Fruit fly (Drosophila melanogaster) whole organism, prepupa: Measurements from ENCODE around the gene gnu.

Experiments used
- Blimp-1 ChIP-seq: fragments of 200-800 bp; sonication (Bioruptor generic); optimal IDR thresholded peaks from 3 replicates; lab custom pipeline; 2017; ENCODE audit warnings: missing biosample characterization, missing genetic modification characterization, mild to moderate bottlenecking, moderate library complexity, missing genetic modification reagents
- CG10631 ChIP-seq: fragments of 200-800 bp; sonication (Bioruptor generic); optimal IDR thresholded peaks from 2 replicates; lab custom pipeline; 2016; ENCODE audit warnings: missing biosample characterization, missing genetic modification characterization
- CG10669 ChIP-seq: fragments of 200-800 bp; sonication (Bioruptor generic); optimal IDR thresholded peaks from 3 replicates; lab custom pipeline; 2018; ENCODE audit warnings: missing biosample characterization, mild to moderate bottlenecking, missing genetic modification characterization, moderate library complexity
- CG11294 ChIP-seq: fragments of 200-800 bp; sonication (Bioruptor generic); IDR thresholded peaks from 2 replicates; pipeline ENCODE4 v1.3.6; 2022; ENCODE audit warnings: missing biosample characterization, missing genetic modification characterization
- CG11902 ChIP-seq: fragments of 200-800 bp; sonication (Bioruptor generic); optimal IDR thresholded peaks from 3 replicates; lab custom pipeline; 2016; ENCODE audit warnings: missing biosample characterization, missing genetic modification characterization
- CG15336 ChIP-seq: fragments of 200-800 bp; sonication (Bioruptor generic); IDR thresholded peaks from 2 replicates; pipeline ENCODE4 v1.3.6; 2022; ENCODE audit warnings: missing biosample characterization, missing genetic modification characterization
- CG1621 ChIP-seq: fragments of 200-800 bp; sonication (Bioruptor generic); optimal IDR thresholded peaks from 3 replicates; lab custom pipeline; 2018; ENCODE audit warnings: missing biosample characterization, mild to moderate bottlenecking, missing genetic modification characterization
- CG16779 ChIP-seq: fragments of 200-800 bp; sonication (Bioruptor generic); optimal IDR thresholded peaks from 3 replicates; lab custom pipeline; 2017; ENCODE audit warnings: missing biosample characterization, mild to moderate bottlenecking, missing genetic modification characterization
- CG3032 ChIP-seq: fragments of 200-800 bp; optimal IDR thresholded peaks from 2 replicates; lab custom pipeline; 2019; ENCODE audit warnings: missing biosample characterization, mild to moderate bottlenecking, missing genetic modification characterization, moderate library complexity
- CG31627 ChIP-seq: fragments of 200-800 bp; sonication (Bioruptor generic); optimal IDR thresholded peaks from 3 replicates; lab custom pipeline; 2016; ENCODE audit warnings: missing biosample characterization, missing genetic modification characterization
- CG32006 ChIP-seq: fragments of 200-800 bp; sonication (Bioruptor generic); optimal IDR thresholded peaks from 3 replicates; lab custom pipeline; 2017; ENCODE audit warnings: missing biosample characterization, mild to moderate bottlenecking, missing genetic modification characterization
- CG34406 ChIP-seq: fragments of 200-800 bp; sonication (Bioruptor generic); optimal IDR thresholded peaks from 3 replicates; lab custom pipeline; 2016; ENCODE audit warnings: missing biosample characterization, missing genetic modification characterization
- CG4318 ChIP-seq: fragments of 200-800 bp; sonication (Bioruptor generic); optimal IDR thresholded peaks from 3 replicates; lab custom pipeline; 2017; ENCODE audit warnings: missing biosample characterization, mild to moderate bottlenecking, missing genetic modification characterization
- CG6163 ChIP-seq: fragments of 200-800 bp; sonication (Bioruptor generic); IDR thresholded peaks from 3 replicates; pipeline ENCODE4 v1.3.6; 2022; ENCODE audit warnings: missing biosample characterization, missing genetic modification characterization
- CG6276 ChIP-seq: fragments of 200-800 bp; sonication (Bioruptor generic); optimal IDR thresholded peaks from 2 replicates; lab custom pipeline; 2017; ENCODE audit warnings: missing biosample characterization, mild to moderate bottlenecking, missing genetic modification characterization
- CG6792 ChIP-seq: fragments of 200-800 bp; sonication (Bioruptor generic); optimal IDR thresholded peaks from 3 replicates; lab custom pipeline; 2016; ENCODE audit warnings: missing biosample characterization, missing genetic modification characterization
- CG6854 ChIP-seq: fragments of 200-800 bp; sonication (Bioruptor generic); optimal IDR thresholded peaks from 2 replicates; lab custom pipeline; 2017; ENCODE audit warnings: missing biosample characterization, mild to moderate bottlenecking, missing genetic modification characterization
- CG8119 ChIP-seq: fragments of 200-800 bp; sonication (Bioruptor generic); IDR thresholded peaks from 3 replicates; pipeline ENCODE4 v1.3.6; 2022; ENCODE audit warnings: missing biosample characterization, missing genetic modification characterization
- CG8632 ChIP-seq: fragments of 200-800 bp; sonication (Bioruptor generic); optimal IDR thresholded peaks from 3 replicates; lab custom pipeline; 2016; ENCODE audit warnings: missing biosample characterization, missing genetic modification characterization
- CG9139 ChIP-seq: fragments of 200-800 bp; sonication (Bioruptor generic); optimal IDR thresholded peaks from 3 replicates; lab custom pipeline; 2017; ENCODE audit warnings: missing biosample characterization, mild to moderate bottlenecking, missing genetic modification characterization
- Eip75B ChIP-seq: fragments of 200-800 bp; sonication (Bioruptor generic); optimal IDR thresholded peaks from 3 replicates; lab custom pipeline; 2016; ENCODE audit warnings: missing biosample characterization, missing genetic modification characterization
- Eip93F ChIP-seq: fragments of 200-800 bp; sonication (Bioruptor generic); optimal IDR thresholded peaks from 2 replicates; lab custom pipeline; 2016; ENCODE audit warnings: missing biosample characterization, mild to moderate bottlenecking, missing genetic modification characterization
- Ets21C ChIP-seq: fragments of 200-800 bp; sonication (Bioruptor generic); optimal IDR thresholded peaks from 3 replicates; lab custom pipeline; 2016; ENCODE audit warnings: missing biosample characterization, missing genetic modification characterization
- Gug ChIP-seq: fragments of 200-800 bp; sonication (Bioruptor generic); IDR thresholded peaks from 2 replicates; pipeline ENCODE4 v1.3.6; 2022; ENCODE audit warnings: missing biosample characterization, missing genetic modification characterization
- Hr38 ChIP-seq: sonication (Bioruptor generic); optimal IDR thresholded peaks from 2 replicates; lab custom pipeline; 2016; ENCODE audit warnings: missing biosample characterization, missing genetic modification characterization
- Hr39 ChIP-seq: fragments of 200-800 bp; sonication (Bioruptor generic); optimal IDR thresholded peaks from 2 replicates; lab custom pipeline; 2016; ENCODE audit warnings: missing biosample characterization, missing genetic modification characterization
- OdsH ChIP-seq: fragments of 200-800 bp; sonication (Bioruptor generic); optimal IDR thresholded peaks from 3 replicates; lab custom pipeline; 2016; ENCODE audit warnings: missing biosample characterization, missing genetic modification characterization
- Smox ChIP-seq: fragments of 200-800 bp; sonication (Bioruptor generic); optimal IDR thresholded peaks from 3 replicates; lab custom pipeline; 2016; ENCODE audit warnings: missing biosample characterization, missing genetic modification characterization
- Sox102F ChIP-seq: fragments of 200-800 bp; sonication (Bioruptor generic); optimal IDR thresholded peaks from 2 replicates; lab custom pipeline; 2016; ENCODE audit warnings: missing biosample characterization, mild to moderate bottlenecking, missing genetic modification characterization
- achi ChIP-seq: fragments of 200-800 bp; sonication (Bioruptor generic); optimal IDR thresholded peaks from 3 replicates; lab custom pipeline; 2016; ENCODE audit warnings: missing biosample characterization, missing genetic modification characterization
- acj6 ChIP-seq: fragments of 200-800 bp; sonication (Bioruptor generic); optimal IDR thresholded peaks from 3 replicates; lab custom pipeline; 2016; ENCODE audit warnings: missing biosample characterization, missing genetic modification characterization
- dsx ChIP-seq: fragments of 200-800 bp; optimal IDR thresholded peaks from 3 replicates; lab custom pipeline; 2019; ENCODE audit warnings: missing biosample characterization, mild to moderate bottlenecking, missing genetic modification characterization, moderate library complexity; ENCODE audit not compliant: poor library complexity, severe bottlenecking
- eg ChIP-seq: fragments of 200-800 bp; sonication (Bioruptor generic); IDR thresholded peaks from 3 replicates; pipeline ENCODE4 v1.3.6; 2022; ENCODE audit warnings: missing biosample characterization, missing genetic modification characterization
- esn ChIP-seq: fragments of 200-800 bp; sonication (Bioruptor generic); optimal IDR thresholded peaks from 2 replicates; lab custom pipeline; 2016; ENCODE audit warnings: missing biosample characterization, mild to moderate bottlenecking, missing genetic modification characterization, moderate library complexity
- fd85E ChIP-seq: fragments of 200-800 bp; sonication (Bioruptor generic); optimal IDR thresholded peaks from 3 replicates; lab custom pipeline; 2016; ENCODE audit warnings: missing biosample characterization, missing genetic modification characterization
- fkh ChIP-seq: fragments of 200-800 bp; sonication (Bioruptor generic); optimal IDR thresholded peaks from 3 replicates; lab custom pipeline; 2017; ENCODE audit warnings: missing biosample characterization, mild to moderate bottlenecking, missing genetic modification characterization, moderate library complexity
- net ChIP-seq: fragments of 200-800 bp; sonication (Bioruptor generic); optimal IDR thresholded peaks from 3 replicates; lab custom pipeline; 2016; ENCODE audit warnings: missing biosample characterization, missing genetic modification characterization
- pdm3 ChIP-seq: fragments of 200-800 bp; sonication (Bioruptor generic); optimal IDR thresholded peaks from 3 replicates; lab custom pipeline; 2016; ENCODE audit warnings: missing biosample characterization, missing genetic modification characterization
- salr ChIP-seq, 2 experiments: fragments of 200-800 bp; sonication (Bioruptor generic); optimal IDR thresholded peaks; 3 replicates each; lab custom pipeline; 2016 to 2018; ENCODE audit warnings: missing biosample characterization in 2 of 2, missing genetic modification characterization in 2 of 2, mild to moderate bottlenecking in 1 of 2
- spab ChIP-seq: fragments of 200-800 bp; sonication (Bioruptor generic); optimal IDR thresholded peaks from 2 replicates; lab custom pipeline; 2017; ENCODE audit warnings: missing biosample characterization, mild to moderate bottlenecking, missing genetic modification characterization, missing genetic modification reagents
- ss ChIP-seq, 2 experiments: fragments of 200-800 bp; sonication (Bioruptor generic); optimal IDR thresholded peaks; 2 replicates in 1 of 2; 3 replicates in 1 of 2; lab custom pipeline; 2017 to 2018; ENCODE audit warnings: mild to moderate bottlenecking in 2 of 2, missing biosample characterization in 2 of 2, missing genetic modification characterization in 2 of 2, moderate library complexity in 1 of 2
- svp ChIP-seq: fragments of 200-800 bp; sonication (Bioruptor generic); peaks from one replicate; lab custom pipeline; 2016; ENCODE audit warnings: missing biosample characterization, missing genetic modification characterization
- vri ChIP-seq: fragments of 200-800 bp; sonication (Bioruptor generic); optimal IDR thresholded peaks from 3 replicates; lab custom pipeline; 2016; ENCODE audit warnings: missing biosample characterization, mild to moderate bottlenecking, missing genetic modification characterization

The gnu gene

DNA sequence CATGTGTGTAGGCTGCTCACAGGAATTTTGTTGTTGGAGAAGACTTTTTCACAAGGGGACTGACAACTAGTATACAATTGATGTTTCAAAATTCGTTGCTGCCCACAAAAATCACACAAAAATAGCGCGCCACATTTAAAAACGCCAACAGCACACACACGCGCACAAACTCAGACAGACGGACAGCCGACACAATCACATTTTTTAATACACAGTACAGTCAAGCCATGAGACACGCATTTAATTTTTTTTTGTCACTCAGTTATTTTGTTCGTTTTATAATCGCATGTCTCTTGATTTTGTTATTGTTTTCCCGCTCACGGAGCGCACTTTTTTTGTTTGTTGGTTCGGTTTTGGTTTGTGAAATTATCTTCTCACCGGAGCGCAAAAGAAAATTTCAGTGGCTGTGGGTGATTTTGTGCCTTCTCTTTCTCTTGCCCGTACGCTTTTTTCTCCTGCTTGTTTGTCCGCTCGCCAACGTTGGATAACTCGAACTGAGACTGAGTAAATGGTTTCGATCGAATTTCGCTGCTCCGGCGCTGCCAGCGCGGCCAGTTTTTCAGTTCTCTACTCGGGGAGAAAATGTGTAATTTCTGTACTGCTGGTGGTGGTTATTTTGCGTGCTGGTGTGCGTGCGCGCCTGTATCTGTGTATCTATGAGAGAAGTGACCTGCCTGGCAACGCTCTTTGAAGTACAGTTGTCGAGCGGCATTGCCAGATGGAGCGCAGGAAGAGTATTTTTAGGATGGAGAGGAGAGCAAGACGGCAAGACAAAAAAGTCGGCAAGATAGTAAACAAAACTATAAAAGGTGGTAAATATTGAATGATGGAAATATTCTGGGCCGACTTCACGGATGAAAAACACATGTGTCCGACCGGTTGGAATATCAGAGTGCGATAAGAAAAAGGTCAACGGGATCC is 45.4 kb downstream of the gnu start, which contains the start of gene CG42507:
Gene CG42507 (minus strand): TSS at position 499 of the 921 bp plus-strand sequence.
- TF ChIP-seq CG11902 (GFP tag; lab: Kevin White, UChicago): no peak
- peak; percentile 60; the same call in 2 of the 3 replicates for TF ChIP-seq CG6163 (GFP tag; lab: Robert Waterston, UW)
- TF ChIP-seq svp (GFP tag; lab: Kevin White, UChicago): peak; percentile 55
- TF ChIP-seq CG16779 (tag; lab: Kevin White, UChicago): peak; percentile 30
- peak; percentile 38; the same call in 2 of the 3 replicates for TF ChIP-seq CG8119 (GFP tag; lab: Robert Waterston, UW)
- TF ChIP-seq CG6854 (GFP tag; lab: Kevin White, UChicago): peak; percentile 71
- peak; percentile 39 for TF ChIP-seq CG1621 (tag; lab: Kevin White, UChicago)
- TF ChIP-seq CG6276 (GFP tag; lab: Kevin White, UChicago): peak; percentile 31
- TF ChIP-seq achi (GFP tag; lab: Kevin White, UChicago): no peak
- TF ChIP-seq CG9139 (GFP tag; lab: Kevin White, UChicago): peak; percentile 61
- TF ChIP-seq ss (GFP tag; optimal IDR thresholded peaks at IDR 0.05; lab: Kevin White, UChicago): peak; percentile 23 to 50
- peak in 1 of 2 experiments; percentile 5 for TF ChIP-seq salr (GFP tag; optimal IDR thresholded peaks at IDR 0.05; lab: Kevin White, UChicago)
- TF ChIP-seq Blimp-1 (GFP tag; lab: Kevin White, UChicago): no peak
- TF ChIP-seq fd85E (GFP tag; lab: Kevin White, UChicago): no peak
- TF ChIP-seq acj6 (GFP tag; lab: Kevin White, UChicago): no peak
- peak; percentile 20; the same call in 1 of the 2 replicates for TF ChIP-seq CG15336 (GFP tag; lab: Robert Waterston, UW)
- peak; percentile 70 for TF ChIP-seq vri
- TF ChIP-seq Eip93F: no peak
- TF ChIP-seq CG10631 (GFP tag; lab: Kevin White, UChicago): peak; percentile 17
- peak; percentile 98 for TF ChIP-seq fkh (GFP tag; lab: Kevin White, UChicago)
- TF ChIP-seq net (GFP tag; lab: Kevin White, UChicago): peak; percentile 46
- peak; percentile 66 for TF ChIP-seq dsx (GFP tag; lab: Kevin White, UChicago)
- peak; percentile 17 for TF ChIP-seq CG32006 (GFP tag; lab: Kevin White, UChicago)
- TF ChIP-seq Sox102F (GFP tag; lab: Kevin White, UChicago): peak; percentile 16
- TF ChIP-seq CG10669 (GFP tag; lab: Kevin White, UChicago): no peak
- peak; percentile 5 for TF ChIP-seq CG8632 (GFP tag; lab: Kevin White, UChicago)
- TF ChIP-seq Hr39 (GFP tag; lab: Kevin White, UChicago): no peak

DNA sequence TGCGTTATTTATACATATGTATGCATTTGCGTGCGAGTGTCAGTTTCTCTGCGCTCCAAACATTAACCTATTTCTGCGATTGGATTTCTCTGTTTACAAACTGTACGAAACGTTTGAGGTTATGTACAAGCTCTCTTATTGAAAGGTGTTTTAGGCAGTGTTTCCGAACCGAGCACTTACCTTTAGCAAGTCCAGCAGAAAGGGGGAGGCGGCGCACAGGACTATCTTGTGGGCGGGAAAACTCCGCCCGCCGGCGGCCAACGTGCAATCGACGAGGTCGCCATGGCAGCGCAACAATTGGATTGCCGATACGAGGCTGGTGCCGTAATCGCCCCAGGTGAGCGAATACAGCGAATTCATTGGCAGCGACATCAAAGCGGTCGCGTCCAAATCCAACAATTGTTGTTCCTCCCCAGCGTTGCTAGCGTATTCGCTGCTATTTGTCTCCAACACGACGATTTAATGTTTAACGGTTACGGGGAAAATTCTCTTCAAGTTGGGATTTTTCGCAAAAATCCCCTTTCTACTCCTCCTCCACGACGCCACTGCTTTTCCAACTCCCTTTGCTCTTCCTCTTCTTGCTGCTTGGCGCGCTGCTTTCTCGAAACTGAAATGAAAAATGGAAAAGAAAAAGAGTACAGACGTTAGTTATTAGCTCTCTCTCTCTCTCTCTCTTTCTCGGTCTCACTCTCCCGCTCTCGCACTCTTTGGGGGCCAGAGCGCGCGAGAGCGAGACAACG is 46.3 kb downstream of the gnu start:
- peak; percentile 33 to 74 for TF ChIP-seq ss (GFP tag; optimal IDR thresholded peaks at IDR 0.05; lab: Kevin White, UChicago)
- TF ChIP-seq CG11294: peak; percentile 95
- peak; percentile 93 for TF ChIP-seq CG4318 (GFP tag; lab: Kevin White, UChicago)
- peak; percentile 86 for TF ChIP-seq vri
- TF ChIP-seq CG8119 (GFP tag; lab: Robert Waterston, UW): peak; percentile 95
- TF ChIP-seq Sox102F (GFP tag; lab: Kevin White, UChicago): peak; percentile 85
- peak; percentile 88 for TF ChIP-seq CG6792 (GFP tag; lab: Kevin White, UChicago)
- peak; percentile 50 for TF ChIP-seq Hr38 (GFP tag; lab: Kevin White, UChicago)
- TF ChIP-seq spab (GFP tag; lab: Kevin White, UChicago): peak; percentile 68
- TF ChIP-seq CG10631 (GFP tag; lab: Kevin White, UChicago): peak; percentile 91
- peak; percentile 89 for TF ChIP-seq CG11902 (GFP tag; lab: Kevin White, UChicago)
- peak; percentile 96 for TF ChIP-seq eg (GFP tag; lab: Robert Waterston, UW)
- TF ChIP-seq fd85E (GFP tag; lab: Kevin White, UChicago): peak; percentile 75
- peak; percentile 91 for TF ChIP-seq Eip75B (GFP tag; lab: Kevin White, UChicago)
- TF ChIP-seq Eip93F: peak; percentile 2
- TF ChIP-seq CG6276 (GFP tag; lab: Kevin White, UChicago): peak; percentile 88
- peak; percentile 89 for TF ChIP-seq esn (GFP tag; lab: Kevin White, UChicago)
- peak; percentile 94 for TF ChIP-seq Hr39 (GFP tag; lab: Kevin White, UChicago)
- peak; percentile 96 for TF ChIP-seq CG6163 (GFP tag; lab: Robert Waterston, UW)
- TF ChIP-seq Gug: peak; percentile 92
- peak; percentile 94 for TF ChIP-seq CG31627 (GFP tag; lab: Kevin White, UChicago)
- TF ChIP-seq Ets21C: peak; percentile 84
- TF ChIP-seq CG3032 (tag; lab: Kevin White, UChicago): peak; percentile 85
- TF ChIP-seq Smox (GFP tag; lab: Kevin White, UChicago): peak; percentile 90
- peak; percentile 34 for TF ChIP-seq CG16779 (tag; lab: Kevin White, UChicago)
- peak; percentile 93 for TF ChIP-seq OdsH (GFP tag; lab: Kevin White, UChicago)
- peak; percentile 94 for TF ChIP-seq pdm3 (GFP tag; lab: Kevin White, UChicago)
- peak; percentile 47 for TF ChIP-seq CG6854 (GFP tag; lab: Kevin White, UChicago)
- TF ChIP-seq CG34406: peak; percentile 89
